Fruit fly (Drosophila melanogaster) whole organism, embryonic: ENCODE data around the gene salm.

ENCODE experiments used
- ATbp ChIP-seq: fragments of 200-800 bp; sonication (Bioruptor generic); optimal IDR thresholded peaks from 2 replicates; lab custom pipeline; 2017; ENCODE audit warnings: missing biosample characterization, mild to moderate bottlenecking, missing genetic modification characterization, missing genetic modification reagents
- Asciz ChIP-seq: fragments of 200-800 bp; sonication (Bioruptor generic); optimal IDR thresholded peaks from 2 replicates; lab custom pipeline; 2017; ENCODE audit warnings: missing biosample characterization, mild to moderate bottlenecking, missing genetic modification characterization, missing genetic modification reagents
- CG10274 ChIP-seq: fragments of 200-800 bp; sonication (Bioruptor generic); optimal IDR thresholded peaks from 3 replicates; lab custom pipeline; 2017; ENCODE audit warnings: missing biosample characterization, mild to moderate bottlenecking, missing genetic modification characterization
- CG10321 ChIP-seq: fragments of 200-800 bp; sonication (Bioruptor generic); IDR thresholded peaks from 2 replicates; pipeline ENCODE4 v1.3.6; 2022; ENCODE audit warnings: missing biosample characterization, missing genetic modification characterization
- CG10654 ChIP-seq: fragments of 200-800 bp; sonication (Bioruptor generic); optimal IDR thresholded peaks from 2 replicates; lab custom pipeline; 2016; ENCODE audit warnings: missing biosample characterization, missing genetic modification characterization
- CG10959 ChIP-seq: fragments of 200-800 bp; sonication (Bioruptor generic); IDR thresholded peaks from 2 replicates; pipeline ENCODE4 v1.3.6; 2022; ENCODE audit warnings: missing biosample characterization, missing genetic modification characterization
- CG10979 ChIP-seq: fragments of 200-800 bp; sonication (Bioruptor generic); optimal IDR thresholded peaks from 2 replicates; lab custom pipeline; 2018; ENCODE audit warnings: missing biosample characterization, mild to moderate bottlenecking, missing genetic modification characterization, moderate library complexity
- CG11398 ChIP-seq: fragments of 200-800 bp; sonication (Bioruptor generic); optimal IDR thresholded peaks from 2 replicates; lab custom pipeline; 2016; ENCODE audit warnings: missing biosample characterization, missing genetic modification characterization
- CG12071 ChIP-seq: fragments of 200-800 bp; sonication (Bioruptor generic); optimal IDR thresholded peaks from 3 replicates; lab custom pipeline; 2018; ENCODE audit warnings: missing biosample characterization, mild to moderate bottlenecking, missing genetic modification characterization
- CG1603 ChIP-seq: fragments of 200-800 bp; sonication (Bioruptor generic); optimal IDR thresholded peaks from 2 replicates; lab custom pipeline; 2019; ENCODE audit warnings: missing biosample characterization, mild to moderate bottlenecking, missing genetic modification characterization, moderate library complexity
- CG17385 ChIP-seq: fragments of 200-800 bp; sonication (Bioruptor generic); optimal IDR thresholded peaks from 3 replicates; lab custom pipeline; 2018; ENCODE audit warnings: missing biosample characterization, mild to moderate bottlenecking, missing genetic modification characterization
- CG17568 ChIP-seq: fragments of 200-800 bp; sonication (Bioruptor generic); optimal IDR thresholded peaks from 2 replicates; lab custom pipeline; 2018; ENCODE audit warnings: missing biosample characterization, mild to moderate bottlenecking, missing genetic modification characterization, moderate library complexity
- CG17912 ChIP-seq: fragments of 200-800 bp; sonication (Bioruptor generic); optimal IDR thresholded peaks from 2 replicates; lab custom pipeline; 2018; ENCODE audit warnings: missing biosample characterization, mild to moderate bottlenecking, missing genetic modification characterization
- CG2129 ChIP-seq: fragments of 200-800 bp; sonication (Bioruptor generic); IDR thresholded peaks from 2 replicates; pipeline ENCODE4 v1.3.6; 2022; ENCODE audit warnings: missing biosample characterization, missing genetic modification characterization; ENCODE audit not compliant: partially characterized antibody
- CG2202 ChIP-seq: fragments of 200-800 bp; sonication (Bioruptor generic); optimal IDR thresholded peaks from 2 replicates; lab custom pipeline; 2018; ENCODE audit warnings: missing biosample characterization, mild to moderate bottlenecking, missing genetic modification characterization
- CG31388 ChIP-seq: fragments of 200-800 bp; sonication (Bioruptor generic); optimal IDR thresholded peaks from 2 replicates; lab custom pipeline; 2016; ENCODE audit warnings: missing biosample characterization, missing genetic modification characterization
- CG32767 ChIP-seq: fragments of 200-800 bp; sonication (Bioruptor generic); IDR thresholded peaks from 2 replicates; pipeline ENCODE4 v1.3.6; 2022; ENCODE audit warnings: missing biosample characterization, missing genetic modification characterization
- CG4820 ChIP-seq: fragments of 200-800 bp; sonication (Bioruptor generic); optimal IDR thresholded peaks from 3 replicates; lab custom pipeline; 2016; ENCODE audit warnings: missing biosample characterization, missing genetic modification characterization
- CG6254 ChIP-seq: fragments of 200-800 bp; sonication (Bioruptor generic); optimal IDR thresholded peaks from 3 replicates; lab custom pipeline; 2017; ENCODE audit warnings: mild to moderate bottlenecking, missing biosample characterization, missing genetic modification reagents, missing genetic modification characterization
- CG6689 ChIP-seq: fragments of 200-800 bp; sonication (Bioruptor generic); IDR thresholded peaks from 2 replicates; pipeline ENCODE4 v1.3.6; 2022; ENCODE audit warnings: missing biosample characterization, missing genetic modification characterization
- CG8765 ChIP-seq: fragments of 200-800 bp; sonication (Bioruptor generic); IDR thresholded peaks from 2 replicates; pipeline ENCODE4 v1.3.6; 2022; ENCODE audit warnings: missing biosample characterization, missing genetic modification characterization
- CG8944 ChIP-seq: fragments of 200-800 bp; sonication (Bioruptor generic); optimal IDR thresholded peaks from 3 replicates; lab custom pipeline; 2016; ENCODE audit warnings: missing biosample characterization, missing genetic modification characterization
- CG9797 ChIP-seq: fragments of 200-800 bp; sonication (Bioruptor generic); optimal IDR thresholded peaks from 3 replicates; lab custom pipeline; 2018; ENCODE audit warnings: missing biosample characterization, mild to moderate bottlenecking, missing genetic modification characterization
- CG9876 ChIP-seq: fragments of 200-800 bp; sonication (Bioruptor generic); optimal IDR thresholded peaks from 2 replicates; lab custom pipeline; 2016; ENCODE audit warnings: missing biosample characterization, missing genetic modification characterization
- Dad ChIP-seq: fragments of 200-800 bp; sonication (Bioruptor generic); optimal IDR thresholded peaks from 3 replicates; lab custom pipeline; 2016; ENCODE audit warnings: missing biosample characterization, missing genetic modification characterization
- GATAe ChIP-seq: fragments of 200-800 bp; sonication (Bioruptor generic); conservative IDR thresholded peaks from 2 replicates; pipeline ENCODE4 v1.3.6; 2022; ENCODE audit warnings: missing biosample characterization, missing genetic modification characterization
- Jarid2 ChIP-seq: fragments of 200-800 bp; sonication (Bioruptor generic); optimal IDR thresholded peaks from 3 replicates; lab custom pipeline; 2017; ENCODE audit warnings: mild to moderate bottlenecking, missing biosample characterization, missing genetic modification reagents, missing genetic modification characterization
- Ptx1 ChIP-seq: fragments of 200-800 bp; sonication (Bioruptor generic); IDR thresholded peaks from 2 replicates; pipeline ENCODE4 v1.3.6; 2022; ENCODE audit warnings: missing biosample characterization, missing genetic modification characterization
- Six4 ChIP-seq: fragments of 200-800 bp; sonication (Bioruptor generic); optimal IDR thresholded peaks from 2 replicates; lab custom pipeline; 2016; ENCODE audit warnings: missing biosample characterization, missing genetic modification characterization
- TFAM ChIP-seq: fragments of 200-800 bp; sonication (Bioruptor generic); optimal IDR thresholded peaks from 2 replicates; lab custom pipeline; 2017; ENCODE audit warnings: missing biosample characterization, missing genetic modification characterization, inconsistent platforms
- Usf ChIP-seq: fragments of 200-800 bp; sonication (Bioruptor generic); optimal IDR thresholded peaks from 2 replicates; lab custom pipeline; 2017; ENCODE audit warnings: missing genotype, missing biosample characterization, missing genetic modification characterization
- ac ChIP-seq: fragments of 200-800 bp; sonication (Bioruptor generic); optimal IDR thresholded peaks from 3 replicates; lab custom pipeline; 2017; ENCODE audit warnings: missing biosample characterization, mild to moderate bottlenecking, missing genetic modification characterization
- ap ChIP-seq: fragments of 200-800 bp; sonication (Bioruptor generic); IDR thresholded peaks from 2 replicates; pipeline ENCODE4 v1.3.6; 2022; ENCODE audit warnings: missing biosample characterization, missing genetic modification characterization
- ara ChIP-seq: fragments of 200-800 bp; sonication (Bioruptor generic); IDR thresholded peaks from 2 replicates; pipeline ENCODE4 v1.3.6; 2022; ENCODE audit warnings: missing biosample characterization, missing genetic modification characterization
- ash1 ChIP-seq: fragments of 200-800 bp; sonication (Bioruptor generic); optimal IDR thresholded peaks from 2 replicates; lab custom pipeline; 2018; ENCODE audit warnings: missing biosample characterization, mild to moderate bottlenecking, missing genetic modification characterization
- bbx ChIP-seq: fragments of 200-800 bp; sonication (Bioruptor generic); IDR thresholded peaks from 2 replicates; pipeline ENCODE4 v1.3.6; 2022; ENCODE audit warnings: missing biosample characterization, missing genetic modification characterization; ENCODE audit not compliant: partially characterized antibody
- caup ChIP-seq: fragments of 200-800 bp; sonication (Bioruptor generic); optimal IDR thresholded peaks from 3 replicates; lab custom pipeline; 2017; ENCODE audit warnings: missing biosample characterization, mild to moderate bottlenecking, missing genetic modification characterization, moderate library complexity; ENCODE audit not compliant: severe bottlenecking
- chif ChIP-seq, 2 experiments: fragments of 200-800 bp; sonication (Bioruptor generic); optimal IDR thresholded peaks; 3 replicates each; lab custom pipeline; 2016; ENCODE audit warnings: missing biosample characterization in 2 of 2, missing genetic modification characterization in 2 of 2
- chm ChIP-seq: fragments of 200-800 bp; sonication (Bioruptor generic); IDR thresholded peaks from 2 replicates; pipeline ENCODE4 v1.3.6; 2022; ENCODE audit warnings: missing biosample characterization, missing genetic modification characterization
- disco-r ChIP-seq: fragments of 200-800 bp; sonication (Bioruptor generic); optimal IDR thresholded peaks from 2 replicates; lab custom pipeline; 2016; ENCODE audit warnings: missing biosample characterization, missing genetic modification characterization
- dmrt11E ChIP-seq: fragments of 200-800 bp; sonication (Bioruptor generic); optimal IDR thresholded peaks from 3 replicates; lab custom pipeline; 2018; ENCODE audit warnings: missing biosample characterization, mild to moderate bottlenecking, missing genetic modification characterization, moderate library complexity
- hbn ChIP-seq: fragments of 200-800 bp; sonication (Bioruptor generic); IDR thresholded peaks from 2 replicates; pipeline ENCODE4 v1.3.6; 2022; ENCODE audit warnings: missing biosample characterization, missing genetic modification characterization; ENCODE audit not compliant: partially characterized antibody
- insv ChIP-seq, 2 experiments: fragments of 200-800 bp; sonication (Bioruptor generic); optimal IDR thresholded peaks; 3 replicates each; lab custom pipeline; 2016 to 2018; ENCODE audit warnings: missing biosample characterization in 2 of 2, missing genetic modification characterization in 2 of 2
- lilli ChIP-seq: fragments of 200-800 bp; sonication (Bioruptor generic); optimal IDR thresholded peaks from 3 replicates; lab custom pipeline; 2016; ENCODE audit warnings: missing biosample characterization, missing genetic modification characterization
- luna ChIP-seq: fragments of 200-800 bp; sonication (Bioruptor generic); optimal IDR thresholded peaks from 2 replicates; lab custom pipeline; 2016; ENCODE audit warnings: missing biosample characterization, missing genetic modification characterization
- pfk ChIP-seq: fragments of 200-800 bp; sonication (Bioruptor generic); optimal IDR thresholded peaks from 2 replicates; lab custom pipeline; 2018; ENCODE audit warnings: missing biosample characterization, mild to moderate bottlenecking, missing genetic modification characterization, moderate library complexity
- twi ChIP-seq: fragments of 200-800 bp; optimal IDR thresholded peaks from 2 replicates; lab custom pipeline; 2019; ENCODE audit warnings: missing biosample characterization, mild to moderate bottlenecking, missing genetic modification characterization, moderate library complexity
- vfl ChIP-seq: fragments of 200-800 bp; sonication (Bioruptor generic); optimal IDR thresholded peaks from 2 replicates; lab custom pipeline; 2016; ENCODE audit warnings: missing biosample characterization, missing genetic modification characterization
- zfh2 ChIP-seq: fragments of 200-800 bp; sonication (Bioruptor generic); optimal IDR thresholded peaks from 2 replicates; lab custom pipeline; 2016; ENCODE audit warnings: missing biosample characterization, missing genetic modification characterization

salm gene

dm6 chr2L:11445479-11446379 lies at the start of gene salm (continued):
- TF ChIP-seq zfh2 (GFP tag; lab: Kevin White, UChicago) (no peak), CG10274 (no peak), CG12071 (GFP tag; lab: Kevin White, UChicago) (no peak), CG8944 (GFP tag; lab: Kevin White, UChicago) (no peak), twi (tag; lab: Kevin White, UChicago) (no peak), CG6689 (GFP tag; lab: Robert Waterston, UW) (no peak), ara (GFP tag; lab: Robert Waterston, UW) (no peak; the same call in 1 of the 2 replicates), dmrt11E (tag; lab: Kevin White, UChicago) (no peak), insv (GFP tag; optimal IDR thresholded peaks at IDR 0.05; lab: Kevin White, UChicago) (no peak), CG11398 (GFP tag; lab: Kevin White, UChicago) (no peak), Six4 (GFP tag; lab: Kevin White, UChicago) (no peak), ap (no peak), CG2129 (no peak), CG10321 (GFP tag; lab: Robert Waterston, UW) (peak; percentile 95), Usf (GFP tag; lab: Kevin White, UChicago) (no peak), CG6254 (GFP tag; lab: Kevin White, UChicago) (no peak), vfl (GFP tag; lab: Kevin White, UChicago) (no peak), bbx (GFP tag; lab: Robert Waterston, UW) (peak; percentile 47; the same call in 1 of the 2 replicates), CG9797 (no peak), GATAe (GFP tag; lab: Robert Waterston, UW) (no peak), CG10654 (no peak), hbn (GFP tag; lab: Robert Waterston, UW) (no peak), caup (GFP tag; lab: Kevin White, UChicago) (no peak), CG10959 (GFP tag; lab: Robert Waterston, UW) (no peak), CG4820 (GFP tag; lab: Kevin White, UChicago) (no peak), disco-r (GFP tag; lab: Kevin White, UChicago) (no peak), Ptx1 (GFP tag; lab: Robert Waterston, UW) (no peak), CG2202 (tag; lab: Kevin White, UChicago) (no peak), CG17385 (peak; percentile 80), ATbp (GFP tag; lab: Kevin White, UChicago) (no peak), lilli (GFP tag; lab: Kevin White, UChicago) (no peak), chm (GFP tag; lab: Robert Waterston, UW) (peak; percentile 80), Dad (GFP tag; lab: Kevin White, UChicago) (no peak), TFAM (GFP tag; lab: Kevin White, UChicago) (no peak), ac (GFP tag; lab: Kevin White, UChicago) (peak; percentile 45), luna (no peak), ash1 (GFP tag; lab: Kevin White, UChicago) (peak; percentile 12), CG8765 (GFP tag; lab: Robert Waterston, UW) (no peak), CG32767 (GFP tag; lab: Robert Waterston, UW) (no peak), CG31388 (no peak), CG10979 (tag; lab: Kevin White, UChicago) (peak; percentile 13), CG17912 (GFP tag; lab: Kevin White, UChicago) (no peak), pfk (GFP tag; lab: Kevin White, UChicago) (no peak), CG17568 (no peak), Asciz (no peak), Jarid2 (GFP tag; lab: Kevin White, UChicago) (peak; percentile 89), CG9876 (GFP tag; lab: Kevin White, UChicago) (no peak), chif (GFP tag; optimal IDR thresholded peaks at IDR 0.05; lab: Kevin White, UChicago) (no peak), CG1603 (tag; lab: Kevin White, UChicago) (peak; percentile 14)
